Worm (Caenorhabditis elegans) whole organism, late embryonic: Measurements from ENCODE around the gene W05H9.4.

Experiments used
- C38D4.7 ChIP-seq: fragments of 200-800 bp; sonication (Bioruptor generic); optimal IDR thresholded peaks from 2 replicates; lab custom pipeline; 2018; ENCODE audit warnings: mild to moderate bottlenecking, missing genetic modification characterization, moderate library complexity, missing compliant biosample characterization
- K02D7.2 ChIP-seq: sonication (generic microtip); optimal IDR thresholded peaks from 2 replicates; lab custom pipeline; 2017; ENCODE audit warnings: mild to moderate bottlenecking, missing genetic modification characterization, missing compliant biosample characterization
- K09A11.1 ChIP-seq: sonication (generic microtip); optimal IDR thresholded peaks from 2 replicates; lab custom pipeline; 2017; ENCODE audit warnings: antibody characterized with exemption, mild to moderate bottlenecking, missing genetic modification characterization, missing compliant biosample characterization; ENCODE audit not compliant: insufficient read depth
- Y22D7AL.16 ChIP-seq: sonication (generic microtip); optimal IDR thresholded peaks from 2 replicates; lab custom pipeline; 2016; ENCODE audit warnings: missing genetic modification characterization, missing compliant biosample characterization
- ahr-1 ChIP-seq: sonication (generic microtip); optimal IDR thresholded peaks from 2 replicates; lab custom pipeline; 2016; ENCODE audit warnings: missing genetic modification characterization, missing compliant biosample characterization
- ceh-19 ChIP-seq: fragments of 200-800 bp; sonication (Bioruptor generic); optimal IDR thresholded peaks from 2 replicates; lab custom pipeline; 2018; ENCODE audit warnings: mild to moderate bottlenecking, missing genetic modification characterization, missing compliant biosample characterization
- ceh-30 ChIP-seq: fragments of 150-350 bp; optimal IDR thresholded peaks from 2 replicates; lab custom pipeline; 2014; ENCODE audit warnings: missing biosample characterization, missing genetic modification characterization
- ceh-31 ChIP-seq: sonication (generic microtip); optimal IDR thresholded peaks from 2 replicates; lab custom pipeline; 2016; ENCODE audit warnings: missing genetic modification characterization, missing compliant biosample characterization
- ceh-48 ChIP-seq: sonication (generic microtip); optimal IDR thresholded peaks from 2 replicates; lab custom pipeline; 2016; ENCODE audit warnings: missing genetic modification characterization, inconsistent platforms, missing compliant biosample characterization
- ceh-9 ChIP-seq: sonication (generic microtip); optimal IDR thresholded peaks from 2 replicates; lab custom pipeline; 2016; ENCODE audit warnings: mild to moderate bottlenecking, missing genetic modification characterization, inconsistent platforms, missing compliant biosample characterization
- che-1 ChIP-seq: sonication (generic microtip); optimal IDR thresholded peaks from 2 replicates; lab custom pipeline; 2016; ENCODE audit warnings: mild to moderate bottlenecking, missing genetic modification characterization, missing compliant biosample characterization
- fkh-6 ChIP-seq: sonication (generic microtip); optimal IDR thresholded peaks from 2 replicates; lab custom pipeline; 2016; ENCODE audit warnings: missing genetic modification characterization, missing compliant biosample characterization
- gmeb-2 ChIP-seq: sonication (generic microtip); optimal IDR thresholded peaks from 2 replicates; lab custom pipeline; 2016; ENCODE audit warnings: missing genetic modification characterization, inconsistent platforms, missing compliant biosample characterization
- hlh-13 ChIP-seq: fragments of 200-800 bp; sonication (Bioruptor generic); optimal IDR thresholded peaks from 2 replicates; lab custom pipeline; 2018; ENCODE audit warnings: mild to moderate bottlenecking, missing genetic modification characterization, missing compliant biosample characterization
- hlh-30 ChIP-seq: sonication (generic microtip); optimal IDR thresholded peaks from 2 replicates; lab custom pipeline; 2017; ENCODE audit warnings: antibody characterized with exemption, missing genetic modification characterization, missing compliant biosample characterization; ENCODE audit not compliant: insufficient read depth
- hlh-6 ChIP-seq: sonication (generic microtip); optimal IDR thresholded peaks from 2 replicates; lab custom pipeline; 2016; ENCODE audit warnings: missing genotype, missing genetic modification characterization, missing compliant biosample characterization
- mec-3 ChIP-seq: sonication (generic microtip); optimal IDR thresholded peaks from 2 replicates; lab custom pipeline; 2016; ENCODE audit warnings: borderline replicate concordance, missing genetic modification characterization, missing compliant biosample characterization
- nfya-1 ChIP-seq: sonication (generic microtip); optimal IDR thresholded peaks from 2 replicates; lab custom pipeline; 2017; ENCODE audit warnings: missing genetic modification characterization, mild to moderate bottlenecking, missing compliant biosample characterization, antibody characterized with exemption, moderate library complexity
- odd-2 ChIP-seq: sonication (generic microtip); optimal IDR thresholded peaks from 2 replicates; lab custom pipeline; 2017; ENCODE audit warnings: antibody characterized with exemption, mild to moderate bottlenecking, missing genetic modification characterization, missing compliant biosample characterization
- pat-9 ChIP-seq: fragments of 200-800 bp; sonication (Bioruptor generic); optimal IDR thresholded peaks from 2 replicates; lab custom pipeline; 2018; ENCODE audit warnings: mild to moderate bottlenecking, missing genetic modification characterization, moderate library complexity, missing compliant biosample characterization
- pax-1 ChIP-seq: fragments of 150-350 bp; optimal IDR thresholded peaks from 2 replicates; lab custom pipeline; 2014; ENCODE audit warnings: missing biosample characterization, missing genetic modification characterization
- pha-2 ChIP-seq: sonication (generic microtip); optimal IDR thresholded peaks from 2 replicates; lab custom pipeline; 2017; ENCODE audit warnings: mild to moderate bottlenecking, missing genetic modification characterization, missing compliant biosample characterization
- rnt-1 ChIP-seq: sonication (generic microtip); optimal IDR thresholded peaks from 2 replicates; lab custom pipeline; 2016; ENCODE audit warnings: missing genetic modification characterization, missing compliant biosample characterization
- sdc-2 ChIP-seq: sonication (generic microtip); optimal IDR thresholded peaks from 2 replicates; lab custom pipeline; 2016; ENCODE audit warnings: missing genotype, missing genetic modification characterization, missing compliant biosample characterization
- sox-4 ChIP-seq: sonication (generic microtip); optimal IDR thresholded peaks from 2 replicates; lab custom pipeline; 2017; ENCODE audit warnings: mild to moderate bottlenecking, missing genetic modification characterization, inconsistent platforms, missing compliant biosample characterization
- tbx-7 ChIP-seq: sonication (generic microtip); optimal IDR thresholded peaks from 2 replicates; lab custom pipeline; 2016; ENCODE audit warnings: missing genotype, missing genetic modification characterization, missing compliant biosample characterization
- ttx-3 ChIP-seq: sonication (generic microtip); optimal IDR thresholded peaks from 2 replicates; lab custom pipeline; 2016; ENCODE audit warnings: missing genetic modification reagents, missing genetic modification characterization, missing compliant biosample characterization
- unc-3 ChIP-seq, 2 experiments: fragments of 200-800 bp in 1 of 2; sonication (Bioruptor generic) in 1 of 2; sonication (generic microtip) in 1 of 2; conservative IDR thresholded peaks in 1 of 2; optimal IDR thresholded peaks in 1 of 2; 2 replicates each; pipeline versions ENCODE4 v1.3.6 to Lab custom; 2016 to 2022; ENCODE audit warnings: missing compliant biosample characterization in 2 of 2, missing genetic modification characterization in 2 of 2, missing genetic modification reagents in 1 of 2
- unc-42 ChIP-seq: sonication (generic microtip); optimal IDR thresholded peaks from 2 replicates; lab custom pipeline; 2016; ENCODE audit warnings: missing genotype, missing genetic modification characterization, missing compliant biosample characterization
- unc-86 ChIP-seq: sonication (generic microtip); optimal IDR thresholded peaks from 2 replicates; lab custom pipeline; 2016; ENCODE audit warnings: missing genetic modification characterization, missing compliant biosample characterization
- ztf-16 ChIP-seq: sonication (generic microtip); optimal IDR thresholded peaks from 2 replicates; lab custom pipeline; 2017; ENCODE audit warnings: missing genetic modification characterization, missing compliant biosample characterization

Gene W05H9.4

ce11 chrX:6240640-6241033 lies 22.8 kb upstream of the W05H9.4 start, which contains the start of gene got-2.2:
got-2.2 (plus strand) TSS chrX:6240983.
- TF ChIP-seq C38D4.7 (GFP tag; lab: Kevin White, UChicago) (no peak), tbx-7 (no peak), rnt-1 (tag; lab: Kevin White, UChicago) (no peak), sox-4 (tag; lab: Kevin White, UChicago) (no peak), K09A11.1 (tag; lab: Kevin White, UChicago) (no peak)

ce11 chrX:6245499-6245898 lies 17.9 kb upstream of the W05H9.4 start:
- no peak for TF ChIP-seq pha-2 (tag; lab: Kevin White, UChicago)
- no peak for TF ChIP-seq ztf-16 (tag; lab: Kevin White, UChicago)
- TF ChIP-seq ceh-19 (GFP tag; lab: Kevin White, UChicago), result no peak
- TF ChIP-seq Y22D7AL.16 (tag; lab: Kevin White, UChicago), result no peak
- no peak for TF ChIP-seq mec-3 (tag; lab: Kevin White, UChicago)
- no peak for TF ChIP-seq ceh-30 (tag; lab: Kevin White, UChicago)
- TF ChIP-seq odd-2, result no peak
- TF ChIP-seq tbx-7, result no peak
- no peak for TF ChIP-seq sdc-2 (tag; lab: Kevin White, UChicago)
- no peak for TF ChIP-seq hlh-6 (tag; lab: Kevin White, UChicago)
- no peak for TF ChIP-seq K02D7.2 (tag; lab: Kevin White, UChicago)
- no peak for TF ChIP-seq pax-1 (tag; lab: Kevin White, UChicago)
- TF ChIP-seq ceh-9 (tag; lab: Kevin White, UChicago), result no peak
- TF ChIP-seq unc-86 (tag; lab: Kevin White, UChicago), result no peak
- no peak for TF ChIP-seq rnt-1 (tag; lab: Kevin White, UChicago)

- TF ChIP-seq pat-9 (tag; lab: Kevin White, UChicago) (no peak), unc-3 (GFP tag; conservative IDR thresholded peaks at IDR 0.05; lab: Robert Waterston, UW) (no peak), unc-3 (tag; optimal IDR thresholded peaks at IDR 0.05; lab: Kevin White, UChicago) (no peak), ceh-48 (tag; lab: Kevin White, UChicago) (no peak), fkh-6 (tag; lab: Kevin White, UChicago) (no peak), hlh-13 (GFP tag; lab: Kevin White, UChicago) (no peak), ceh-31 (tag; lab: Kevin White, UChicago) (no peak), hlh-6 (tag; lab: Kevin White, UChicago) (no peak), che-1 (no peak), gmeb-2 (no peak), ahr-1 (tag; lab: Kevin White, UChicago) (no peak), nfya-1 (tag; lab: Kevin White, UChicago) (no peak)
- TF ChIP-seq, all 69 proteins: peak for 0
These were observed 16.4 kb upstream of the W05H9.4 start for ce11 chrX:6247013-6247412.

ce11 chrX:6247869-6248268 lies 15.6 kb upstream of the W05H9.4 start:
- TF ChIP-seq hlh-30 (tag; lab: Kevin White, UChicago), result no peak
- TF ChIP-seq unc-42 (tag; lab: Kevin White, UChicago), result peak; percentile 43

- TF ChIP-seq ztf-16 (tag; lab: Kevin White, UChicago) (no peak), ttx-3 (tag; lab: Kevin White, UChicago) (no peak), ceh-31 (tag; lab: Kevin White, UChicago) (peak; percentile 28), odd-2 (no peak)
These were observed 14.4 kb upstream of the W05H9.4 start for ce11 chrX:6248778-6249658.
